Fruit fly (Drosophila melanogaster) whole organism, embryonic: ENCODE measurements around the gene Rpp14a.

Source experiments
- Antp ChIP-seq: fragments of 200-800 bp; sonication (Bioruptor generic); optimal IDR thresholded peaks from 3 replicates; lab custom pipeline; 2016; ENCODE audit warnings: missing biosample characterization, missing genetic modification characterization
- B-H1 ChIP-seq: fragments of 200-800 bp; sonication (Bioruptor generic); IDR thresholded peaks from 3 replicates; pipeline ENCODE4 v1.3.6; 2022; ENCODE audit warnings: missing biosample characterization, missing genetic modification characterization
- CG11398 ChIP-seq: fragments of 200-800 bp; sonication (Bioruptor generic); optimal IDR thresholded peaks from 2 replicates; lab custom pipeline; 2016; ENCODE audit warnings: missing biosample characterization, missing genetic modification characterization
- CG12104 ChIP-seq: fragments of 200-800 bp; sonication (Bioruptor generic); optimal IDR thresholded peaks from 3 replicates; lab custom pipeline; 2016; ENCODE audit warnings: missing biosample characterization, missing genetic modification characterization
- CG12236 ChIP-seq: fragments of 200-800 bp; sonication (Bioruptor generic); optimal IDR thresholded peaks from 2 replicates; lab custom pipeline; 2016; ENCODE audit warnings: missing biosample characterization, missing genetic modification characterization
- CG1233 ChIP-seq: fragments of 200-800 bp; sonication (Bioruptor generic); optimal IDR thresholded peaks from 4 replicates; lab custom pipeline; 2018; ENCODE audit warnings: missing biosample characterization, mild to moderate bottlenecking, missing genetic modification characterization
- CG14667 ChIP-seq: fragments of 200-800 bp; sonication (Bioruptor generic); IDR thresholded peaks from 2 replicates; pipeline ENCODE4 v1.3.6; 2022; ENCODE audit warnings: missing biosample characterization, missing genetic modification characterization
- CG15514 ChIP-seq: fragments of 200-800 bp; sonication (Bioruptor generic); optimal IDR thresholded peaks from 3 replicates; lab custom pipeline; 2017; ENCODE audit warnings: missing biosample characterization, missing genetic modification characterization, mild to moderate bottlenecking, moderate library complexity, missing genetic modification reagents
- CG15601 ChIP-seq: fragments of 200-800 bp; sonication (Bioruptor generic); optimal IDR thresholded peaks from 3 replicates; lab custom pipeline; 2019; ENCODE audit warnings: missing biosample characterization, mild to moderate bottlenecking, missing genetic modification characterization, moderate library complexity
- CG17328 ChIP-seq: fragments of 200-800 bp; sonication (Bioruptor generic); IDR thresholded peaks from 2 replicates; pipeline ENCODE4 v1.3.6; 2022; ENCODE audit warnings: missing biosample characterization, missing genetic modification characterization
- CG1832 ChIP-seq: fragments of 200-800 bp; sonication (Bioruptor generic); optimal IDR thresholded peaks from 2 replicates; lab custom pipeline; 2017; ENCODE audit warnings: missing biosample characterization, mild to moderate bottlenecking, missing genetic modification characterization, inconsistent platforms
- CG18619 ChIP-seq: fragments of 200-800 bp; sonication (Bioruptor generic); optimal IDR thresholded peaks from 3 replicates; lab custom pipeline; 2017; ENCODE audit warnings: missing biosample characterization, mild to moderate bottlenecking, missing genetic modification characterization
- CG2199 ChIP-seq: fragments of 200-800 bp; sonication (Bioruptor generic); IDR thresholded peaks from 3 replicates; pipeline ENCODE4 v1.3.6; 2022; ENCODE audit warnings: missing biosample characterization, missing genetic modification characterization
- CG2202 ChIP-seq: fragments of 200-800 bp; sonication (Bioruptor generic); optimal IDR thresholded peaks from 2 replicates; lab custom pipeline; 2018; ENCODE audit warnings: missing biosample characterization, mild to moderate bottlenecking, missing genetic modification characterization
- CG2889 ChIP-seq: fragments of 200-800 bp; sonication (Bioruptor generic); IDR thresholded peaks from 3 replicates; pipeline ENCODE4 v1.3.6; 2022; ENCODE audit warnings: missing biosample characterization, missing genetic modification characterization
- CG31365 ChIP-seq: fragments of 200-800 bp; sonication (Bioruptor generic); optimal IDR thresholded peaks from 2 replicates; lab custom pipeline; 2018; ENCODE audit warnings: missing biosample characterization, mild to moderate bottlenecking, missing genetic modification characterization
- CG3281 ChIP-seq: fragments of 200-800 bp; sonication (Bioruptor generic); optimal IDR thresholded peaks from 3 replicates; lab custom pipeline; 2017; ENCODE audit warnings: missing biosample characterization, mild to moderate bottlenecking, missing genetic modification characterization
- CG33213 ChIP-seq: fragments of 200-800 bp; sonication (Bioruptor generic); optimal IDR thresholded peaks from 3 replicates; lab custom pipeline; 2016; ENCODE audit warnings: missing biosample characterization, missing genetic modification characterization
- CG34224 ChIP-seq: fragments of 200-800 bp; sonication (Bioruptor generic); IDR thresholded peaks from 3 replicates; pipeline ENCODE4 v1.3.6; 2022; ENCODE audit warnings: missing biosample characterization, missing genetic modification characterization; ENCODE audit not compliant: partially characterized antibody
- CG4282 ChIP-seq: fragments of 200-800 bp; sonication (Bioruptor generic); optimal IDR thresholded peaks from 2 replicates; lab custom pipeline; 2016; ENCODE audit warnings: missing biosample characterization, missing genetic modification characterization
- CG5245 ChIP-seq: fragments of 200-800 bp; sonication (Bioruptor generic); optimal IDR thresholded peaks from 3 replicates; lab custom pipeline; 2016; ENCODE audit warnings: missing biosample characterization, missing genetic modification characterization
- Camta ChIP-seq: fragments of 200-800 bp; sonication (Bioruptor generic); optimal IDR thresholded peaks from 2 replicates; lab custom pipeline; 2016; ENCODE audit warnings: missing biosample characterization, missing genetic modification characterization
- Chrac-16 ChIP-seq: fragments of 200-800 bp; sonication (Bioruptor generic); optimal IDR thresholded peaks from 3 replicates; lab custom pipeline; 2016; ENCODE audit warnings: missing biosample characterization, missing genetic modification characterization
- CoRest ChIP-seq: fragments of 200-800 bp; sonication (Bioruptor generic); optimal IDR thresholded peaks from 3 replicates; lab custom pipeline; 2018; ENCODE audit warnings: missing biosample characterization, mild to moderate bottlenecking, missing genetic modification characterization, moderate library complexity
- Gug ChIP-seq: fragments of 200-800 bp; sonication (Bioruptor generic); IDR thresholded peaks from 4 replicates; pipeline ENCODE4 v1.3.6; 2022; ENCODE audit warnings: missing biosample characterization, missing genetic modification characterization
- Hmr ChIP-seq: fragments of 200-800 bp; sonication (Bioruptor generic); optimal IDR thresholded peaks from 3 replicates; lab custom pipeline; 2017; ENCODE audit warnings: mild to moderate bottlenecking, missing biosample characterization, missing genetic modification reagents, missing genetic modification characterization
- Hr39 ChIP-seq: fragments of >200 bp; optimal IDR thresholded peaks from 2 replicates; lab custom pipeline; 2017
- Med ChIP-seq: fragments of 200-800 bp; sonication (Bioruptor generic); peaks from one replicate; lab custom pipeline; 2016; ENCODE audit warnings: missing biosample characterization, missing genetic modification characterization, mild to moderate bottlenecking, inconsistent platforms, moderate library complexity
- NfI ChIP-seq: fragments of 200-800 bp; sonication (Bioruptor generic); optimal IDR thresholded peaks from 3 replicates; lab custom pipeline; 2018; ENCODE audit warnings: missing biosample characterization, mild to moderate bottlenecking, missing genetic modification characterization, moderate library complexity
- Ptx1 ChIP-seq: fragments of 200-800 bp; sonication (Bioruptor generic); IDR thresholded peaks from 2 replicates; pipeline ENCODE4 v1.3.6; 2022; ENCODE audit warnings: missing biosample characterization, missing genetic modification characterization
- Sox102F ChIP-seq: fragments of 200-800 bp; sonication (Bioruptor generic); optimal IDR thresholded peaks from 2 replicates; lab custom pipeline; 2018; ENCODE audit warnings: missing biosample characterization, mild to moderate bottlenecking, missing genetic modification characterization, moderate library complexity
- Vsx1 ChIP-seq: fragments of 200-800 bp; sonication (Bioruptor generic); optimal IDR thresholded peaks from 2 replicates; lab custom pipeline; 2017; ENCODE audit warnings: missing biosample characterization, mild to moderate bottlenecking, missing genetic modification characterization, missing genetic modification reagents
- ac ChIP-seq: fragments of 200-800 bp; sonication (Bioruptor generic); optimal IDR thresholded peaks from 3 replicates; lab custom pipeline; 2017; ENCODE audit warnings: missing biosample characterization, mild to moderate bottlenecking, missing genetic modification characterization
- ash1 ChIP-seq: fragments of 200-800 bp; sonication (Bioruptor generic); optimal IDR thresholded peaks from 2 replicates; lab custom pipeline; 2018; ENCODE audit warnings: missing biosample characterization, mild to moderate bottlenecking, missing genetic modification characterization
- chinmo ChIP-seq: fragments of 200-800 bp; sonication (Bioruptor generic); IDR thresholded peaks from 4 replicates; pipeline ENCODE4 v1.3.6; 2022; ENCODE audit warnings: missing biosample characterization, missing genetic modification characterization; ENCODE audit not compliant: partially characterized antibody
- crc ChIP-seq: fragments of 200-800 bp; sonication (Bioruptor generic); optimal IDR thresholded peaks from 2 replicates; lab custom pipeline; 2016; ENCODE audit warnings: missing biosample characterization, missing genetic modification characterization
- crp ChIP-seq, 2 experiments: fragments of 200-800 bp; sonication (Bioruptor generic); optimal IDR thresholded peaks; 2 replicates in 1 of 2; 3 replicates in 1 of 2; lab custom pipeline; 2017; ENCODE audit warnings: missing biosample characterization in 2 of 2, missing genetic modification characterization in 2 of 2, mild to moderate bottlenecking in 1 of 2, moderate library complexity in 1 of 2
- esg ChIP-seq: fragments of 200-800 bp; sonication (Bioruptor generic); conservative IDR thresholded peaks from 2 replicates; pipeline ENCODE4 v1.3.6; 2022; ENCODE audit warnings: missing biosample characterization, missing genetic modification characterization
- grau ChIP-seq: fragments of 200-800 bp; optimal IDR thresholded peaks from 3 replicates; lab custom pipeline; 2019; ENCODE audit warnings: missing biosample characterization, mild to moderate bottlenecking, missing genetic modification characterization, moderate library complexity
- ind ChIP-seq: fragments of 200-800 bp; sonication (Bioruptor generic); optimal IDR thresholded peaks from 3 replicates; lab custom pipeline; 2016; ENCODE audit warnings: missing biosample characterization, missing genetic modification characterization
- maf-S ChIP-seq: fragments of 200-800 bp; sonication (Bioruptor generic); optimal IDR thresholded peaks from 2 replicates; lab custom pipeline; 2016; ENCODE audit warnings: missing biosample characterization, missing genetic modification characterization
- nau ChIP-seq: fragments of 200-800 bp; sonication (Bioruptor generic); optimal IDR thresholded peaks from 3 replicates; lab custom pipeline; 2017; ENCODE audit warnings: missing biosample characterization, mild to moderate bottlenecking, missing genetic modification characterization, missing genetic modification reagents
- otp ChIP-seq: fragments of 200-800 bp; sonication (Bioruptor generic); IDR thresholded peaks from 3 replicates; pipeline ENCODE4, ENCODE4 v1.3.6; 2022; ENCODE audit warnings: missing biosample characterization, missing genetic modification characterization
- pb ChIP-seq: fragments of 200-800 bp; sonication (Bioruptor generic); optimal IDR thresholded peaks from 3 replicates; lab custom pipeline; 2016; ENCODE audit warnings: missing biosample characterization, missing genetic modification characterization
- phol ChIP-seq: fragments of 200-800 bp; sonication (Bioruptor generic); optimal IDR thresholded peaks from 3 replicates; lab custom pipeline; 2018; ENCODE audit warnings: missing biosample characterization, mild to moderate bottlenecking, missing genetic modification characterization, moderate library complexity
- seq ChIP-seq: fragments of 200-800 bp; sonication (Bioruptor generic); IDR thresholded peaks from 2 replicates; pipeline ENCODE4 v1.3.6; 2022; ENCODE audit warnings: missing biosample characterization, missing genetic modification characterization
- stwl ChIP-seq: fragments of 200-800 bp; sonication (Bioruptor generic); optimal IDR thresholded peaks from 3 replicates; lab custom pipeline; 2018; ENCODE audit warnings: missing biosample characterization, mild to moderate bottlenecking, missing genetic modification characterization, moderate library complexity
- unc-4 ChIP-seq: fragments of 200-800 bp; sonication (Bioruptor generic); IDR thresholded peaks from 2 replicates; pipeline ENCODE4 v1.3.6; 2022; ENCODE audit warnings: missing biosample characterization, missing genetic modification characterization; ENCODE audit not compliant: partially characterized antibody
- vvl ChIP-seq: fragments of 200-800 bp; sonication (Bioruptor generic); IDR thresholded peaks from 2 replicates; pipeline ENCODE4 v1.3.6; 2022; ENCODE audit warnings: missing biosample characterization, missing genetic modification characterization
- wek ChIP-seq: fragments of 200-800 bp; sonication (Bioruptor generic); optimal IDR thresholded peaks from 3 replicates; lab custom pipeline; 2018; ENCODE audit warnings: missing biosample characterization, mild to moderate bottlenecking, missing genetic modification characterization, moderate library complexity
- wor ChIP-seq: fragments of 200-800 bp; sonication (Bioruptor generic); IDR thresholded peaks from 2 replicates; pipeline ENCODE4 v1.3.6; 2022; ENCODE audit warnings: missing biosample characterization, missing genetic modification characterization

The Rpp14a gene

dm6 chr3R:30052455-30053046, 4.1 kb upstream of the Rpp14a start, which contains the start of gene Jasper (continued):
- TF ChIP-seq Antp (GFP tag; lab: Kevin White, UChicago) (peak; percentile 33), Hr39 (lab: Kevin White, UChicago) (no peak), stwl (tag; lab: Kevin White, UChicago) (peak; percentile 61), CG33213 (peak; percentile 75), NfI (GFP tag; lab: Kevin White, UChicago) (peak; percentile 10), CG34224 (peak; percentile 11; the same call in 1 of the 3 replicates), crp (GFP tag; optimal IDR thresholded peaks at IDR 0.05; lab: Kevin White, UChicago) (no peak), Chrac-16 (no peak), B-H1 (GFP tag; lab: Robert Waterston, UW) (no peak), nau (GFP tag; lab: Kevin White, UChicago) (no peak), CG1233 (GFP tag; lab: Kevin White, UChicago) (no peak), ac (GFP tag; lab: Kevin White, UChicago) (no peak), otp (GFP tag; lab: Robert Waterston, UW) (no peak), Med (GFP tag; lab: Kevin White, UChicago) (peak; percentile 95), Camta (no peak), CG3281 (GFP tag; lab: Kevin White, UChicago) (no peak), CG31365 (tag; lab: Kevin White, UChicago) (no peak), CG18619 (GFP tag; lab: Kevin White, UChicago) (no peak), wor (GFP tag; lab: Robert Waterston, UW) (no peak), CG12104 (GFP tag; lab: Kevin White, UChicago) (no peak), CG14667 (GFP tag; lab: Robert Waterston, UW) (no peak), ash1 (GFP tag; lab: Kevin White, UChicago) (no peak), CG11398 (no peak), Vsx1 (no peak), CG1832 (GFP tag; lab: Kevin White, UChicago) (no peak), ind (GFP tag; lab: Kevin White, UChicago) (no peak), CG2889 (GFP tag; lab: Robert Waterston, UW) (no peak), Gug (GFP tag; lab: Robert Waterston, UW) (no peak), esg (GFP tag; lab: Robert Waterston, UW) (no peak), grau (tag; lab: Kevin White, UChicago) (peak; percentile 16), unc-4 (peak; percentile 46; the same call in 1 of the 2 replicates), chinmo (no peak), vvl (GFP tag; lab: Robert Waterston, UW) (peak; percentile 13; the same call in 1 of the 2 replicates), CG5245 (GFP tag; lab: Kevin White, UChicago) (no peak), CG15514 (GFP tag; lab: Kevin White, UChicago) (peak; percentile 88), CG15601 (tag; lab: Kevin White, UChicago) (peak; percentile 18), phol (peak; percentile 67), Hmr (GFP tag; lab: Kevin White, UChicago) (peak; percentile 19), CoRest (peak; percentile 61)

- TF ChIP-seq CG12236 (GFP tag; lab: Kevin White, UChicago), result no peak
- no peak for TF ChIP-seq crc
- no peak for TF ChIP-seq CG18619 (GFP tag; lab: Kevin White, UChicago)
- TF ChIP-seq pb (GFP tag; lab: Kevin White, UChicago), result no peak
- TF ChIP-seq maf-S, result no peak
- no peak for TF ChIP-seq seq (GFP tag; lab: Robert Waterston, UW)
- no peak for TF ChIP-seq Sox102F (GFP tag; lab: Kevin White, UChicago)
- TF ChIP-seq Ptx1 (GFP tag; lab: Robert Waterston, UW), result peak; percentile 40
- no peak; the same call in 2 of the 3 replicates for TF ChIP-seq CG2199
- TF ChIP-seq CG17328, result peak; percentile 33; the same call in 1 of the 2 replicates
- no peak for TF ChIP-seq wek (GFP tag; lab: Kevin White, UChicago)
- TF ChIP-seq CG2202 (tag; lab: Kevin White, UChicago), result no peak
- no peak for TF ChIP-seq CG4282 (GFP tag; lab: Kevin White, UChicago)
These were observed 629 bp upstream of the Rpp14a start, which contains the start of the genes Rpp14b and spn-A for dm6 chr3R:30055915-30056544. Gene Rpp14b, plus strand, starts transcription at chr3R:30055957. Gene spn-A, minus strand, starts transcription at chr3R:30056037.
